Fruit fly (Drosophila melanogaster) whole organism, embryonic: ENCODE data around the gene CG5509.
A peak's percentile ranks its signal among the peaks of the same experiment; 100 is the strongest.

ENCODE experiments used
- Ada2b ChIP-seq: fragments of 200-800 bp; sonication (Bioruptor generic); IDR thresholded peaks from 2 replicates; pipeline ENCODE4 v1.3.6; 2022; ENCODE audit warnings: missing biosample characterization, missing genetic modification characterization
- Antp ChIP-seq: fragments of 200-800 bp; sonication (Bioruptor generic); optimal IDR thresholded peaks from 3 replicates; lab custom pipeline; 2016; ENCODE audit warnings: missing biosample characterization, missing genetic modification characterization
- Asciz ChIP-seq: fragments of 200-800 bp; sonication (Bioruptor generic); optimal IDR thresholded peaks from 2 replicates; lab custom pipeline; 2017; ENCODE audit warnings: missing biosample characterization, mild to moderate bottlenecking, missing genetic modification characterization, missing genetic modification reagents
- Atf-2 ChIP-seq: fragments of 200-800 bp; sonication (Bioruptor generic); optimal IDR thresholded peaks from 2 replicates; lab custom pipeline; 2016; ENCODE audit warnings: missing biosample characterization, missing genetic modification characterization
- Bdp1 ChIP-seq: fragments of 200-800 bp; sonication (Bioruptor generic); optimal IDR thresholded peaks from 3 replicates; lab custom pipeline; 2016; ENCODE audit warnings: missing biosample characterization, missing genetic modification characterization
- CG10147 ChIP-seq: fragments of 200-800 bp; sonication (Bioruptor generic); optimal IDR thresholded peaks from 2 replicates; lab custom pipeline; 2019; ENCODE audit warnings: missing biosample characterization, mild to moderate bottlenecking, missing genetic modification characterization, moderate library complexity
- CG10543 ChIP-seq: fragments of 200-800 bp; sonication (Bioruptor generic); optimal IDR thresholded peaks from 3 replicates; lab custom pipeline; 2017; ENCODE audit warnings: missing biosample characterization, mild to moderate bottlenecking, missing genetic modification characterization, moderate library complexity
- CG10959 ChIP-seq: fragments of 200-800 bp; sonication (Bioruptor generic); IDR thresholded peaks from 2 replicates; pipeline ENCODE4 v1.3.6; 2022; ENCODE audit warnings: missing biosample characterization, missing genetic modification characterization
- CG13424 ChIP-seq: fragments of 200-800 bp; sonication (Bioruptor generic); optimal IDR thresholded peaks from 2 replicates; lab custom pipeline; 2019; ENCODE audit warnings: missing biosample characterization, mild to moderate bottlenecking, missing genetic modification characterization, moderate library complexity
- CG17568 ChIP-seq: fragments of 200-800 bp; sonication (Bioruptor generic); optimal IDR thresholded peaks from 2 replicates; lab custom pipeline; 2018; ENCODE audit warnings: missing biosample characterization, mild to moderate bottlenecking, missing genetic modification characterization, moderate library complexity
- CG31388 ChIP-seq: fragments of 200-800 bp; sonication (Bioruptor generic); optimal IDR thresholded peaks from 2 replicates; lab custom pipeline; 2016; ENCODE audit warnings: missing biosample characterization, missing genetic modification characterization
- CG3407 ChIP-seq: fragments of 200-800 bp; sonication (Bioruptor generic); optimal IDR thresholded peaks from 2 replicates; lab custom pipeline; 2018; ENCODE audit warnings: missing biosample characterization, mild to moderate bottlenecking, missing genetic modification characterization
- CG34422 ChIP-seq: fragments of 200-800 bp; sonication (Bioruptor generic); IDR thresholded peaks from 3 replicates; pipeline ENCODE4 v1.3.6; 2022; ENCODE audit warnings: missing biosample characterization, missing genetic modification characterization
- CG6175 ChIP-seq: fragments of 200-800 bp; sonication (Bioruptor generic); IDR thresholded peaks from 3 replicates; pipeline ENCODE4 v1.3.6; 2022; ENCODE audit warnings: missing biosample characterization, missing genetic modification characterization
- CG6813 ChIP-seq: fragments of 200-800 bp; sonication (Bioruptor generic); optimal IDR thresholded peaks from 2 replicates; lab custom pipeline; 2017; ENCODE audit warnings: missing biosample characterization, missing genetic modification characterization, mild to moderate bottlenecking, moderate library complexity, missing genetic modification reagents
- CG7372 ChIP-seq: fragments of 200-800 bp; sonication (Bioruptor generic); IDR thresholded peaks from 2 replicates; pipeline ENCODE4 v1.3.6; 2022; ENCODE audit warnings: missing biosample characterization, missing genetic modification characterization
- CG8089 ChIP-seq: fragments of 200-800 bp; sonication (Bioruptor generic); optimal IDR thresholded peaks from 3 replicates; lab custom pipeline; 2016; ENCODE audit warnings: missing biosample characterization, missing genetic modification characterization
- CG8388 ChIP-seq: fragments of 200-800 bp; sonication (Bioruptor generic); optimal IDR thresholded peaks from 2 replicates; lab custom pipeline; 2019; ENCODE audit warnings: missing biosample characterization, mild to moderate bottlenecking, missing genetic modification characterization, moderate library complexity
- CG8478 ChIP-seq: fragments of >200 bp; optimal IDR thresholded peaks from 2 replicates; lab custom pipeline; 2018
- Dll ChIP-seq: fragments of 200-800 bp; sonication (Bioruptor generic); IDR thresholded peaks from 4 replicates; pipeline ENCODE4 v1.3.6; 2022; ENCODE audit warnings: missing biosample characterization, missing genetic modification characterization; ENCODE audit not compliant: partially characterized antibody
- Doc2 ChIP-seq: fragments of 200-800 bp; sonication (Bioruptor generic); IDR thresholded peaks from 2 replicates; pipeline ENCODE4 v1.3.6; 2022; ENCODE audit warnings: missing biosample characterization, missing genetic modification characterization
- Drgx ChIP-seq: fragments of 200-800 bp; sonication (Bioruptor generic); IDR thresholded peaks from 2 replicates; pipeline ENCODE4 v1.3.6; 2022; ENCODE audit warnings: missing biosample characterization, missing genetic modification characterization
- H2.0 ChIP-seq: fragments of 200-800 bp; sonication (Bioruptor generic); IDR thresholded peaks from 2 replicates; pipeline ENCODE4 v1.3.6; 2022; ENCODE audit warnings: missing biosample characterization, missing genetic modification characterization
- Hr39 ChIP-seq: fragments of >200 bp; optimal IDR thresholded peaks from 2 replicates; lab custom pipeline; 2017
- Hr78 ChIP-seq, 2 experiments: fragments of 200-800 bp in 1 of 2; fragments of >200 bp in 1 of 2; sonication (Bioruptor generic) in 1 of 2; optimal IDR thresholded peaks; 2 replicates each; lab custom pipeline; 2017 to 2019; ENCODE audit warnings: missing biosample characterization in 2 of 2, missing genetic modification characterization in 2 of 2, mild to moderate bottlenecking in 1 of 2, moderate library complexity in 1 of 2
- Lhr ChIP-seq: fragments of 200-800 bp; sonication (Bioruptor generic); optimal IDR thresholded peaks from 3 replicates; lab custom pipeline; 2017; ENCODE audit warnings: mild to moderate bottlenecking, missing biosample characterization, missing genetic modification reagents, missing genetic modification characterization
- MESR4 ChIP-seq: fragments of 200-800 bp; sonication (Bioruptor generic); optimal IDR thresholded peaks from 2 replicates; lab custom pipeline; 2018; ENCODE audit warnings: missing biosample characterization, mild to moderate bottlenecking, missing genetic modification characterization, moderate library complexity
- Max ChIP-seq: fragments of 200-800 bp; sonication (Bioruptor generic); optimal IDR thresholded peaks from 2 replicates; lab custom pipeline; 2016; ENCODE audit warnings: missing biosample characterization, mild to moderate bottlenecking, missing genetic modification characterization
- Oli ChIP-seq: fragments of 200-800 bp; sonication (Bioruptor generic); optimal IDR thresholded peaks from 2 replicates; lab custom pipeline; 2018; ENCODE audit warnings: missing biosample characterization, mild to moderate bottlenecking, missing genetic modification characterization, moderate library complexity
- Pdp1 ChIP-seq, 2 experiments: fragments of 200-800 bp; sonication (Bioruptor generic); optimal IDR thresholded peaks; 3 replicates each; lab custom pipeline; 2016; ENCODE audit warnings: missing biosample characterization in 2 of 2, missing genetic modification characterization in 2 of 2, mild to moderate bottlenecking in 1 of 2, moderate library complexity in 1 of 2
- Sin3A ChIP-seq: fragments of >200 bp; optimal IDR thresholded peaks from 2 replicates; lab custom pipeline; 2018
- Six4 ChIP-seq: fragments of 200-800 bp; sonication (Bioruptor generic); optimal IDR thresholded peaks from 2 replicates; lab custom pipeline; 2016; ENCODE audit warnings: missing biosample characterization, missing genetic modification characterization
- Sox100B ChIP-seq: fragments of 200-800 bp; sonication (Bioruptor generic); optimal IDR thresholded peaks from 3 replicates; lab custom pipeline; 2018; ENCODE audit warnings: missing biosample characterization, mild to moderate bottlenecking, missing genetic modification characterization
- amos ChIP-seq: fragments of 200-800 bp; sonication (Bioruptor generic); IDR thresholded peaks from 2 replicates; pipeline ENCODE4 v1.3.6; 2022; ENCODE audit warnings: missing biosample characterization, missing genetic modification characterization; ENCODE audit not compliant: partially characterized antibody
- ara ChIP-seq: fragments of 200-800 bp; sonication (Bioruptor generic); IDR thresholded peaks from 2 replicates; pipeline ENCODE4 v1.3.6; 2022; ENCODE audit warnings: missing biosample characterization, missing genetic modification characterization
- ash1 ChIP-seq: fragments of 200-800 bp; sonication (Bioruptor generic); optimal IDR thresholded peaks from 2 replicates; lab custom pipeline; 2018; ENCODE audit warnings: missing biosample characterization, mild to moderate bottlenecking, missing genetic modification characterization
- bcd ChIP-seq: fragments of 200-800 bp; sonication (Bioruptor generic); optimal IDR thresholded peaks from 2 replicates; lab custom pipeline; 2017; ENCODE audit warnings: missing biosample characterization, mild to moderate bottlenecking, missing genetic modification characterization
- cato ChIP-seq: fragments of 200-800 bp; sonication (Bioruptor generic); optimal IDR thresholded peaks from 2 replicates; lab custom pipeline; 2016; ENCODE audit warnings: missing biosample characterization, missing genetic modification characterization, borderline replicate concordance
- ftz-f1 ChIP-seq: fragments of 200-800 bp; sonication (Bioruptor generic); optimal IDR thresholded peaks from 2 replicates; lab custom pipeline; 2016; ENCODE audit warnings: missing biosample characterization, missing genetic modification characterization
- grau ChIP-seq: fragments of 200-800 bp; optimal IDR thresholded peaks from 3 replicates; lab custom pipeline; 2019; ENCODE audit warnings: missing biosample characterization, mild to moderate bottlenecking, missing genetic modification characterization, moderate library complexity
- lab ChIP-seq: fragments of 200-800 bp; sonication (Bioruptor generic); optimal IDR thresholded peaks from 3 replicates; lab custom pipeline; 2017; ENCODE audit warnings: missing biosample characterization, missing genetic modification characterization, mild to moderate bottlenecking, moderate library complexity, missing genetic modification reagents
- nmo ChIP-seq: fragments of 200-800 bp; sonication (Bioruptor generic); optimal IDR thresholded peaks from 2 replicates; lab custom pipeline; 2018; ENCODE audit warnings: missing biosample characterization, mild to moderate bottlenecking, missing genetic modification characterization, moderate library complexity
- repo ChIP-seq: fragments of 200-800 bp; sonication (Bioruptor generic); optimal IDR thresholded peaks from 2 replicates; lab custom pipeline; 2016; ENCODE audit warnings: missing biosample characterization, missing genetic modification characterization
- row ChIP-seq: fragments of 200-800 bp; sonication (Bioruptor generic); IDR thresholded peaks from 3 replicates; pipeline ENCODE4 v1.3.6; 2022; ENCODE audit warnings: missing biosample characterization, missing genetic modification characterization
- schlank ChIP-seq: fragments of 200-800 bp; sonication (Bioruptor generic); optimal IDR thresholded peaks from 2 replicates; lab custom pipeline; 2018; ENCODE audit warnings: missing biosample characterization, mild to moderate bottlenecking, missing genetic modification characterization
- slp2 ChIP-seq: fragments of 200-800 bp; sonication (Bioruptor generic); optimal IDR thresholded peaks from 2 replicates; lab custom pipeline; 2016; ENCODE audit warnings: missing biosample characterization, missing genetic modification characterization
- sr ChIP-seq: fragments of 200-800 bp; sonication (Bioruptor generic); IDR thresholded peaks from 3 replicates; pipeline ENCODE4 v1.3.6; 2022; ENCODE audit warnings: missing biosample characterization, missing genetic modification characterization
- tgo ChIP-seq: fragments of 200-800 bp; sonication (Bioruptor generic); IDR thresholded peaks from 3 replicates; pipeline ENCODE4 v1.3.6; 2022; ENCODE audit warnings: missing biosample characterization, missing genetic modification characterization
- vfl ChIP-seq: fragments of 200-800 bp; sonication (Bioruptor generic); optimal IDR thresholded peaks from 2 replicates; lab custom pipeline; 2016; ENCODE audit warnings: missing biosample characterization, missing genetic modification characterization
- wdn ChIP-seq: fragments of 200-800 bp; sonication (Bioruptor generic); IDR thresholded peaks from 2 replicates; pipeline ENCODE4 v1.3.6; 2022; ENCODE audit warnings: missing biosample characterization, missing genetic modification characterization
- wek ChIP-seq: fragments of 200-800 bp; sonication (Bioruptor generic); optimal IDR thresholded peaks from 3 replicates; lab custom pipeline; 2018; ENCODE audit warnings: missing biosample characterization, mild to moderate bottlenecking, missing genetic modification characterization, moderate library complexity
- yki ChIP-seq: fragments of >200 bp; optimal IDR thresholded peaks from 3 replicates; lab custom pipeline; 2018

The CG5509 gene

dm6 chr3R:12451888-12452514 lies at the start of gene CG5509:
Gene CG5509 (plus strand): TSS chr3R:12452464.
- TF ChIP-seq CG10543 (GFP tag; lab: Kevin White, UChicago) (no peak), Six4 (no peak), Oli (tag; lab: Kevin White, UChicago) (no peak), CG10959 (GFP tag; lab: Robert Waterston, UW) (no peak), ftz-f1 (no peak), Antp (GFP tag; lab: Kevin White, UChicago) (no peak), CG6813 (GFP tag; lab: Kevin White, UChicago) (no peak), ara (GFP tag; lab: Robert Waterston, UW) (no peak), Asciz (GFP tag; lab: Kevin White, UChicago) (no peak), Max (GFP tag; lab: Kevin White, UChicago) (no peak), nmo (GFP tag; lab: Kevin White, UChicago) (no peak), CG6175 (no peak), Hr39 (lab: Kevin White, UChicago) (no peak), CG8089 (GFP tag; lab: Kevin White, UChicago) (no peak), grau (tag; lab: Kevin White, UChicago) (no peak), CG17568 (GFP tag; lab: Kevin White, UChicago) (no peak), Doc2 (no peak), bcd (GFP tag; lab: Kevin White, UChicago) (no peak), schlank (tag; lab: Kevin White, UChicago) (no peak), Ada2b (no peak), vfl (no peak), slp2 (GFP tag; lab: Kevin White, UChicago) (no peak), Hr78 (GFP tag; optimal IDR thresholded peaks at IDR 0.05; lab: Kevin White, UChicago) (no peak), CG10147 (no peak), Sox100B (no peak), Bdp1 (GFP tag; lab: Kevin White, UChicago) (no peak), Pdp1 (GFP tag; optimal IDR thresholded peaks at IDR 0.05; lab: Kevin White, UChicago) (peak in 1 of 2 experiments; percentile 59), tgo (GFP tag; lab: Robert Waterston, UW) (no peak), Dll (GFP tag; lab: Robert Waterston, UW) (no peak), wek (GFP tag; lab: Kevin White, UChicago) (no peak), wdn (no peak), CG34422 (GFP tag; lab: Robert Waterston, UW) (peak; percentile 33; the same call in 1 of the 3 replicates), Sin3A (lab: Kevin White, UChicago) (no peak), Lhr (GFP tag; lab: Kevin White, UChicago) (no peak), Atf-2 (GFP tag; lab: Kevin White, UChicago) (no peak), Drgx (GFP tag; lab: Robert Waterston, UW) (peak; percentile 50), sr (GFP tag; lab: Robert Waterston, UW) (peak; percentile 46; the same call in 2 of the 3 replicates), CG3407 (no peak), repo (GFP tag; lab: Kevin White, UChicago) (no peak), yki (lab: Kevin White, UChicago) (no peak), CG31388 (GFP tag; lab: Kevin White, UChicago) (no peak), CG7372 (GFP tag; lab: Robert Waterston, UW) (no peak), CG8478 (lab: Kevin White, UChicago) (peak; percentile 43), CG13424 (tag; lab: Kevin White, UChicago) (no peak), cato (GFP tag; lab: Kevin White, UChicago) (no peak), lab (no peak), amos (GFP tag; lab: Robert Waterston, UW) (no peak), ash1 (GFP tag; lab: Kevin White, UChicago) (no peak), H2.0 (GFP tag; lab: Robert Waterston, UW) (no peak), CG8388 (GFP tag; lab: Kevin White, UChicago) (no peak), MESR4 (GFP tag; lab: Kevin White, UChicago) (no peak), row (GFP tag; lab: Robert Waterston, UW) (0 out of 3 replicates have a peak, but pooled peaks have one; percentile 20)
